Fruit fly (Drosophila melanogaster): ENCODE data around the gene CG4842.

The CG4842 gene

dm6 chr3L:16383056-16383455 is 14.9 kb downstream of the CG4842 start:
- no peak for TF ChIP-seq EcR (GFP tag; optimal IDR thresholded peaks at IDR 0.05)
- TF ChIP-seq usp (GFP tag; optimal IDR thresholded peaks at IDR 0.05): no peak
- no peak for TF ChIP-seq psq (optimal IDR thresholded peaks at IDR 0.05)
- TF ChIP-seq Dll (optimal IDR thresholded peaks at IDR 0.05): no peak
- TF ChIP-seq CG8478 (optimal IDR thresholded peaks at IDR 0.05): no peak
- TF ChIP-seq pan (optimal IDR thresholded peaks at IDR 0.05): no peak

dm6 chr3L:16384145-16384705 is 16.0 kb downstream of the CG4842 start:
- TF ChIP-seq EcR (GFP tag; optimal IDR thresholded peaks at IDR 0.05) (no peak), psq (optimal IDR thresholded peaks at IDR 0.05) (no peak), CG8478 (optimal IDR thresholded peaks at IDR 0.05) (no peak), pan (optimal IDR thresholded peaks at IDR 0.05) (no peak), usp (GFP tag; optimal IDR thresholded peaks at IDR 0.05) (no peak), Dll (optimal IDR thresholded peaks at IDR 0.05) (no peak)

- TF ChIP-seq CG8478 (optimal IDR thresholded peaks at IDR 0.05) (no peak), pan (optimal IDR thresholded peaks at IDR 0.05) (no peak), Dll (optimal IDR thresholded peaks at IDR 0.05) (no peak), psq (optimal IDR thresholded peaks at IDR 0.05) (no peak), EcR (GFP tag; optimal IDR thresholded peaks at IDR 0.05) (no peak), usp (GFP tag; optimal IDR thresholded peaks at IDR 0.05) (no peak)
These were observed 17.2 kb downstream of the CG4842 start for dm6 chr3L:16385252-16385879.

dm6 chr3L:16385880-16386584 is 17.8 kb downstream of the CG4842 start, which contains the start of the genes Agpat3 and RAF2:
Gene Agpat3 (minus strand): TSS chr3L:16385957.
Gene RAF2 (plus strand): TSS chr3L:16386327.
- TF ChIP-seq pan (optimal IDR thresholded peaks at IDR 0.05): no peak
- TF ChIP-seq EcR (GFP tag; optimal IDR thresholded peaks at IDR 0.05): no peak
- TF ChIP-seq psq (optimal IDR thresholded peaks at IDR 0.05): no peak
- no peak for TF ChIP-seq CG8478 (optimal IDR thresholded peaks at IDR 0.05)
- no peak for TF ChIP-seq usp (GFP tag; optimal IDR thresholded peaks at IDR 0.05)
- TF ChIP-seq Dll (optimal IDR thresholded peaks at IDR 0.05): no peak

dm6 chr3L:16390793-16391192 is 22.6 kb downstream of the CG4842 start:
- TF ChIP-seq psq (optimal IDR thresholded peaks at IDR 0.05) (no peak), EcR (GFP tag; optimal IDR thresholded peaks at IDR 0.05) (no peak), Dll (optimal IDR thresholded peaks at IDR 0.05) (no peak), usp (GFP tag; optimal IDR thresholded peaks at IDR 0.05) (no peak), pan (optimal IDR thresholded peaks at IDR 0.05) (no peak), CG8478 (optimal IDR thresholded peaks at IDR 0.05) (no peak)

dm6 chr3L:16391257-16391656 is 23.1 kb downstream of the CG4842 start:
- no peak for TF ChIP-seq Dll (optimal IDR thresholded peaks at IDR 0.05)

dm6 chr3L:16392203-16392800 is 24.1 kb downstream of the CG4842 start:
- no peak for TF ChIP-seq EcR (GFP tag; optimal IDR thresholded peaks at IDR 0.05)
- no peak for TF ChIP-seq Dll (optimal IDR thresholded peaks at IDR 0.05)
- no peak for TF ChIP-seq pan (optimal IDR thresholded peaks at IDR 0.05)
- no peak for TF ChIP-seq psq (optimal IDR thresholded peaks at IDR 0.05)
- no peak for TF ChIP-seq CG8478 (optimal IDR thresholded peaks at IDR 0.05)
- TF ChIP-seq usp (GFP tag; optimal IDR thresholded peaks at IDR 0.05): no peak

- TF ChIP-seq Dll (optimal IDR thresholded peaks at IDR 0.05): no peak
- no peak for TF ChIP-seq EcR (GFP tag; optimal IDR thresholded peaks at IDR 0.05)
- TF ChIP-seq CG8478 (optimal IDR thresholded peaks at IDR 0.05): no peak
- TF ChIP-seq psq (optimal IDR thresholded peaks at IDR 0.05): no peak
- no peak for TF ChIP-seq usp (GFP tag; optimal IDR thresholded peaks at IDR 0.05)
- no peak for TF ChIP-seq pan (optimal IDR thresholded peaks at IDR 0.05)
These were observed 24.7 kb downstream of the CG4842 start for dm6 chr3L:16392874-16393273.

- TF ChIP-seq pan (optimal IDR thresholded peaks at IDR 0.05) (no peak), CG8478 (optimal IDR thresholded peaks at IDR 0.05) (no peak), EcR (GFP tag; optimal IDR thresholded peaks at IDR 0.05) (no peak), usp (GFP tag; optimal IDR thresholded peaks at IDR 0.05) (no peak), psq (optimal IDR thresholded peaks at IDR 0.05) (no peak)
These were observed 25.5 kb downstream of the CG4842 start for dm6 chr3L:16393700-16394099.

dm6 chr3L:16394506-16394905 is 26.3 kb downstream of the CG4842 start, which contains the start of gene Gagr:
Gene Gagr (plus strand): TSS chr3L:16394586.
- TF ChIP-seq psq (optimal IDR thresholded peaks at IDR 0.05) (no peak), CG8478 (optimal IDR thresholded peaks at IDR 0.05) (no peak), usp (GFP tag; optimal IDR thresholded peaks at IDR 0.05) (no peak), pan (optimal IDR thresholded peaks at IDR 0.05) (no peak), EcR (GFP tag; optimal IDR thresholded peaks at IDR 0.05) (no peak), Dll (optimal IDR thresholded peaks at IDR 0.05) (no peak)

- TF ChIP-seq EcR (GFP tag; optimal IDR thresholded peaks at IDR 0.05) (no peak), psq (optimal IDR thresholded peaks at IDR 0.05) (no peak), usp (GFP tag; optimal IDR thresholded peaks at IDR 0.05) (no peak), CG8478 (optimal IDR thresholded peaks at IDR 0.05) (no peak), Dll (optimal IDR thresholded peaks at IDR 0.05) (no peak), pan (optimal IDR thresholded peaks at IDR 0.05) (no peak)
These were observed 32.0 kb downstream of the CG4842 start, which contains the start of gene CG44836 for dm6 chr3L:16400175-16400574. Gene CG44836 (minus strand): TSS chr3L:16400275.

dm6 chr3L:16402253-16402652 is 34.1 kb downstream of the CG4842 start:
- no peak for TF ChIP-seq psq (optimal IDR thresholded peaks at IDR 0.05)
- no peak for TF ChIP-seq Dll (optimal IDR thresholded peaks at IDR 0.05)
- no peak for TF ChIP-seq usp (GFP tag; optimal IDR thresholded peaks at IDR 0.05)
- TF ChIP-seq EcR (GFP tag; optimal IDR thresholded peaks at IDR 0.05): no peak
- TF ChIP-seq CG8478 (optimal IDR thresholded peaks at IDR 0.05): no peak
- TF ChIP-seq pan (optimal IDR thresholded peaks at IDR 0.05): no peak
